Worm (Caenorhabditis elegans) whole organism, late embryonic: ENCODE data around the gene srbc-7.

ENCODE experiments used
- C08G9.2 ChIP-seq: sonication (generic microtip); optimal IDR thresholded peaks from 2 replicates; lab custom pipeline; 2016; ENCODE audit warnings: mild to moderate bottlenecking, missing genetic modification characterization, moderate library complexity, missing compliant biosample characterization
- C38D4.7 ChIP-seq: fragments of 200-800 bp; sonication (Bioruptor generic); optimal IDR thresholded peaks from 2 replicates; lab custom pipeline; 2018; ENCODE audit warnings: mild to moderate bottlenecking, missing genetic modification characterization, moderate library complexity, missing compliant biosample characterization
- F13H6.1 ChIP-seq: sonication (generic microtip); optimal IDR thresholded peaks from 2 replicates; lab custom pipeline; 2016; ENCODE audit warnings: missing genetic modification characterization, missing compliant biosample characterization
- K02D7.2 ChIP-seq: sonication (generic microtip); optimal IDR thresholded peaks from 2 replicates; lab custom pipeline; 2017; ENCODE audit warnings: mild to moderate bottlenecking, missing genetic modification characterization, missing compliant biosample characterization
- T23F11.4 ChIP-seq: fragments of 200-800 bp; sonication (Bioruptor generic); optimal IDR thresholded peaks from 2 replicates; lab custom pipeline; 2018; ENCODE audit warnings: mild to moderate bottlenecking, missing genetic modification characterization, missing compliant biosample characterization
- ahr-1 ChIP-seq: sonication (generic microtip); optimal IDR thresholded peaks from 2 replicates; lab custom pipeline; 2016; ENCODE audit warnings: missing genetic modification characterization, missing compliant biosample characterization
- ama-1 ChIP-seq: fragments of 150-350 bp; optimal IDR thresholded peaks from 2 replicates; lab custom pipeline; 2014
- ceh-14 ChIP-seq: sonication (generic microtip); optimal IDR thresholded peaks from 2 replicates; lab custom pipeline; 2016; ENCODE audit warnings: missing genotype, missing genetic modification characterization, missing compliant biosample characterization
- ceh-19 ChIP-seq: fragments of 200-800 bp; sonication (Bioruptor generic); optimal IDR thresholded peaks from 2 replicates; lab custom pipeline; 2018; ENCODE audit warnings: mild to moderate bottlenecking, missing genetic modification characterization, missing compliant biosample characterization
- ceh-24 ChIP-seq: sonication (generic microtip); optimal IDR thresholded peaks from 2 replicates; lab custom pipeline; 2016; ENCODE audit warnings: mild to moderate bottlenecking, missing genetic modification characterization, missing compliant biosample characterization
- ceh-30 ChIP-seq: fragments of 150-350 bp; optimal IDR thresholded peaks from 2 replicates; lab custom pipeline; 2014; ENCODE audit warnings: missing biosample characterization, missing genetic modification characterization
- ceh-31 ChIP-seq: sonication (generic microtip); optimal IDR thresholded peaks from 2 replicates; lab custom pipeline; 2016; ENCODE audit warnings: missing genetic modification characterization, missing compliant biosample characterization
- ceh-34 ChIP-seq: sonication (generic microtip); optimal IDR thresholded peaks from 2 replicates; lab custom pipeline; 2016; ENCODE audit warnings: mild to moderate bottlenecking, missing genetic modification characterization, missing compliant biosample characterization
- ceh-45 ChIP-seq: fragments of 200-800 bp; sonication (Bioruptor generic); IDR thresholded peaks from 2 replicates; pipeline ENCODE4 v1.3.6; 2022; ENCODE audit warnings: missing genetic modification reagents, missing genetic modification characterization, missing compliant biosample characterization
- ceh-48 ChIP-seq: sonication (generic microtip); optimal IDR thresholded peaks from 2 replicates; lab custom pipeline; 2016; ENCODE audit warnings: missing genetic modification characterization, inconsistent platforms, missing compliant biosample characterization
- ceh-6 ChIP-seq: fragments of 200-800 bp; sonication (Bioruptor generic); optimal IDR thresholded peaks from 2 replicates; lab custom pipeline; 2018; ENCODE audit warnings: mild to moderate bottlenecking, missing genetic modification characterization, missing compliant biosample characterization
- ceh-9 ChIP-seq: sonication (generic microtip); optimal IDR thresholded peaks from 2 replicates; lab custom pipeline; 2016; ENCODE audit warnings: mild to moderate bottlenecking, missing genetic modification characterization, inconsistent platforms, missing compliant biosample characterization
- che-1 ChIP-seq: sonication (generic microtip); optimal IDR thresholded peaks from 2 replicates; lab custom pipeline; 2016; ENCODE audit warnings: mild to moderate bottlenecking, missing genetic modification characterization, missing compliant biosample characterization
- dmd-4 ChIP-seq: sonication (generic microtip); optimal IDR thresholded peaks from 2 replicates; lab custom pipeline; 2016; ENCODE audit warnings: borderline replicate concordance, missing genetic modification characterization, missing compliant biosample characterization
- dve-1 ChIP-seq: sonication (generic microtip); optimal IDR thresholded peaks from 2 replicates; lab custom pipeline; 2017; ENCODE audit warnings: antibody characterized with exemption, mild to moderate bottlenecking, missing genetic modification characterization, missing compliant biosample characterization
- elt-2 ChIP-seq: sonication (generic microtip); optimal IDR thresholded peaks from 2 replicates; lab custom pipeline; 2016; ENCODE audit warnings: missing genetic modification reagents, missing genetic modification characterization, missing compliant biosample characterization
- eyg-1 ChIP-seq: sonication (generic microtip); optimal IDR thresholded peaks from 2 replicates; lab custom pipeline; 2016; ENCODE audit warnings: missing genotype, missing genetic modification characterization, missing compliant biosample characterization
- fax-1 ChIP-seq: sonication (generic microtip); optimal IDR thresholded peaks from 2 replicates; lab custom pipeline; 2016; ENCODE audit warnings: missing genotype, missing genetic modification characterization, missing compliant biosample characterization
- fkh-10 ChIP-seq: fragments of 150-350 bp; optimal IDR thresholded peaks from 2 replicates; lab custom pipeline; 2014; ENCODE audit warnings: missing biosample characterization, missing genetic modification reagents, missing genetic modification characterization
- fkh-6 ChIP-seq: sonication (generic microtip); optimal IDR thresholded peaks from 2 replicates; lab custom pipeline; 2016; ENCODE audit warnings: missing genetic modification characterization, missing compliant biosample characterization
- gmeb-2 ChIP-seq: sonication (generic microtip); optimal IDR thresholded peaks from 2 replicates; lab custom pipeline; 2016; ENCODE audit warnings: missing genetic modification characterization, inconsistent platforms, missing compliant biosample characterization
- hlh-13 ChIP-seq: fragments of 200-800 bp; sonication (Bioruptor generic); optimal IDR thresholded peaks from 2 replicates; lab custom pipeline; 2018; ENCODE audit warnings: mild to moderate bottlenecking, missing genetic modification characterization, missing compliant biosample characterization
- hlh-15 ChIP-seq: sonication (generic microtip); optimal IDR thresholded peaks from 2 replicates; lab custom pipeline; 2016; ENCODE audit warnings: missing genetic modification characterization, missing compliant biosample characterization
- lim-6 ChIP-seq: sonication (generic microtip); optimal IDR thresholded peaks from 2 replicates; lab custom pipeline; 2016; ENCODE audit warnings: missing genetic modification characterization, missing compliant biosample characterization
- lin-11 ChIP-seq: fragments of 200-800 bp; sonication (Bioruptor generic); optimal IDR thresholded peaks from 2 replicates; lab custom pipeline; 2018; ENCODE audit warnings: mild to moderate bottlenecking, missing genetic modification characterization, missing compliant biosample characterization
- madf-2 ChIP-seq: sonication (generic microtip); optimal IDR thresholded peaks from 2 replicates; lab custom pipeline; 2017; ENCODE audit warnings: missing genetic modification characterization, missing compliant biosample characterization
- mec-3 ChIP-seq: sonication (generic microtip); optimal IDR thresholded peaks from 2 replicates; lab custom pipeline; 2016; ENCODE audit warnings: borderline replicate concordance, missing genetic modification characterization, missing compliant biosample characterization
- nhr-11 ChIP-seq: fragments of 150-350 bp; optimal IDR thresholded peaks from 2 replicates; lab custom pipeline; 2014; ENCODE audit warnings: missing biosample characterization, missing genetic modification characterization
- nhr-232 ChIP-seq: sonication (generic microtip); optimal IDR thresholded peaks from 2 replicates; lab custom pipeline; 2016; ENCODE audit warnings: missing genetic modification characterization, missing compliant biosample characterization
- npax-4 ChIP-seq: sonication (generic microtip); optimal IDR thresholded peaks from 2 replicates; lab custom pipeline; 2016; ENCODE audit warnings: missing genetic modification characterization, missing compliant biosample characterization
- pat-9 ChIP-seq: fragments of 200-800 bp; sonication (Bioruptor generic); optimal IDR thresholded peaks from 2 replicates; lab custom pipeline; 2018; ENCODE audit warnings: mild to moderate bottlenecking, missing genetic modification characterization, moderate library complexity, missing compliant biosample characterization
- pha-2 ChIP-seq: sonication (generic microtip); optimal IDR thresholded peaks from 2 replicates; lab custom pipeline; 2017; ENCODE audit warnings: mild to moderate bottlenecking, missing genetic modification characterization, missing compliant biosample characterization
- pha-4 ChIP-seq: fragments of 150-350 bp; optimal IDR thresholded peaks from 2 replicates; lab custom pipeline; 2018; ENCODE audit warnings: missing biosample characterization, missing genetic modification reagents, missing genetic modification characterization
- ref-2 ChIP-seq: sonication (generic microtip); optimal IDR thresholded peaks from 2 replicates; lab custom pipeline; 2016; ENCODE audit warnings: missing genetic modification characterization, missing compliant biosample characterization
- sox-2 ChIP-seq: fragments of 200-800 bp; sonication (Bioruptor generic); IDR thresholded peaks from 2 replicates; pipeline ENCODE4 v1.3.6; 2022; ENCODE audit warnings: missing genetic modification reagents, missing genetic modification characterization, missing compliant biosample characterization
- syd-9 ChIP-seq: sonication (generic microtip); optimal IDR thresholded peaks from 2 replicates; lab custom pipeline; 2016; ENCODE audit warnings: mild to moderate bottlenecking, missing genetic modification characterization, moderate library complexity, missing compliant biosample characterization
- tbx-2 ChIP-seq: sonication (generic microtip); optimal IDR thresholded peaks from 2 replicates; lab custom pipeline; 2016; ENCODE audit warnings: missing genetic modification characterization, missing compliant biosample characterization
- tbx-7 ChIP-seq: sonication (generic microtip); optimal IDR thresholded peaks from 2 replicates; lab custom pipeline; 2016; ENCODE audit warnings: missing genotype, missing genetic modification characterization, missing compliant biosample characterization
- unc-86 ChIP-seq: sonication (generic microtip); optimal IDR thresholded peaks from 2 replicates; lab custom pipeline; 2016; ENCODE audit warnings: missing genetic modification characterization, missing compliant biosample characterization

The srbc-7 gene

DNA sequence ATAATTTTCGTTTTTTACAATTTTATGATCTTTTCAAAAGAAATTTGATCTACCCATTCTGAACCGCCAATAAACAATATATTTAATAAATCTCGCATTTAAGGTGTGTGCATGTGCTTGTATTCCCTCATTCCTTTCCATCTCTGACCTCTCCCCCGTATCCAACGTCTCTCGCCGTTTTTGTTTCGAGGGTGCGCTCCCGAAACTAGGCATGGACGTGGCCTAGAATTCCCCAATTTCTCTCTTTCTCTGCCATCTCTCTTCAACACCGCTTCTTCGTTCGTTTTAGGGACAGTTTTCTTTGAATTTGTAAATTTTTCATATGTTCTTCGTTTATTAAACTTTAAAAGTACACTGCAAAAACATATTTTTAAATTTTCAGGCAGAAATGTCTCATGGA lies 21.9 kb downstream of the srbc-7 start, which contains the start of gene F25E5.1 (continued):
- TF ChIP-seq madf-2 (tag; lab: Kevin White, UChicago) (no peak), hlh-15 (no peak), ceh-45 (GFP tag; lab: Robert Waterston, UW) (no peak), ref-2 (peak; percentile 36), sox-2 (GFP tag; lab: Robert Waterston, UW) (no peak), K02D7.2 (tag; lab: Kevin White, UChicago) (no peak), tbx-2 (peak; percentile 80), ceh-34 (tag; lab: Kevin White, UChicago) (peak; percentile 67), pat-9 (tag; lab: Kevin White, UChicago) (no peak), lin-11 (tag; lab: Kevin White, UChicago) (no peak), nhr-11 (tag; lab: Kevin White, UChicago) (no peak), ceh-48 (no peak), ceh-30 (tag; lab: Kevin White, UChicago) (no peak), ceh-19 (no peak), unc-86 (tag; lab: Kevin White, UChicago) (peak; percentile 15), tbx-7 (peak; percentile 53), gmeb-2 (tag; lab: Kevin White, UChicago) (peak; percentile 25), mec-3 (tag; lab: Kevin White, UChicago) (no peak), ama-1 (lab: Kevin White, UChicago) (no peak), C38D4.7 (GFP tag; lab: Kevin White, UChicago) (no peak), fkh-6 (tag; lab: Kevin White, UChicago) (peak; percentile 53), T23F11.4 (GFP tag; lab: Kevin White, UChicago) (no peak), ahr-1 (tag; lab: Kevin White, UChicago) (no peak), ceh-6 (GFP tag; lab: Kevin White, UChicago) (no peak), npax-4 (tag; lab: Kevin White, UChicago) (no peak), pha-4 (tag; lab: Kevin White, UChicago) (no peak), F13H6.1 (tag; lab: Kevin White, UChicago) (peak; percentile 25), nhr-232 (no peak), ceh-24 (tag; lab: Kevin White, UChicago) (no peak), ceh-9 (tag; lab: Kevin White, UChicago) (no peak), pha-2 (no peak), hlh-13 (GFP tag; lab: Kevin White, UChicago) (no peak), lim-6 (tag; lab: Kevin White, UChicago) (peak; percentile 46), C08G9.2 (tag; lab: Kevin White, UChicago) (peak; percentile 81), eyg-1 (peak; percentile 53), che-1 (tag; lab: Kevin White, UChicago) (no peak), elt-2 (tag; lab: Kevin White, UChicago) (peak; percentile 30), dmd-4 (tag; lab: Kevin White, UChicago) (peak; percentile 27), fax-1 (tag; lab: Kevin White, UChicago) (peak; percentile 15), ceh-14 (tag; lab: Kevin White, UChicago) (peak; percentile 70), fkh-10 (GFP tag; lab: Kevin White, UChicago) (no peak)

DNA sequence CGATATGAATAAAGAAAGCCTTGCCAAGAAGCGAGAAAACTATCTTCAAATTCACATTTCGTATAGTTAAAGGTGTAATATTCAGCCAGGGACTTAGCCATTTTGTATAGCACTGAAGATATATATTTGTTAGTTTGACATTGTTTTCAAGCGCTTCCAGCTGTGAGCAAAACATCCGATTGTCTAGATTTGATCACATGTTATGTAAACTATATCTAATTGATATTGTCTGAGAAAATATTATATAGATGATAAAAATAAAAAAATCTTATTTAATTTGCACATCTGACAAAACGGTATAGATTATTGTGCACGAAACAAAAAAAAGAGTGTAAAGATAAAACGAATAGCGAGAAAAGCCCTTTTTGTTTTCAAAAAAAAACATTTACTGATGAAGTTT lies 22.7 kb downstream of the srbc-7 start, which contains the start of gene srh-89:
TSS of gene srh-89 (minus strand) at position 101 of the 400 bp plus-strand sequence.
- TF ChIP-seq hlh-15 (no peak), ceh-31 (tag; lab: Kevin White, UChicago) (no peak), madf-2 (tag; lab: Kevin White, UChicago) (no peak), ceh-9 (tag; lab: Kevin White, UChicago) (no peak), hlh-13 (GFP tag; lab: Kevin White, UChicago) (no peak), che-1 (tag; lab: Kevin White, UChicago) (no peak), dve-1 (tag; lab: Kevin White, UChicago) (no peak), syd-9 (no peak), ceh-19 (no peak)
